Worm (Caenorhabditis elegans) whole organism, young adult: ENCODE data around the gene T04F8.8.

Experiments
- B0019.2 ChIP-seq: fragments of 200-800 bp; sonication (Bioruptor generic); conservative IDR thresholded peaks from 2 replicates; pipeline ENCODE4 v1.3.6; 2022; ENCODE audit warnings: missing genetic modification reagents, missing genetic modification characterization, missing compliant biosample characterization
- B0035.1 ChIP-seq: sonication (generic microtip); optimal IDR thresholded peaks from 2 replicates; lab custom pipeline; 2016; ENCODE audit warnings: missing genetic modification characterization, mild to moderate bottlenecking, missing compliant biosample characterization, missing genotype, missing genetic modification reagents
- B0261.1 ChIP-seq: sonication (generic microtip); optimal IDR thresholded peaks from 2 replicates; lab custom pipeline; 2016; ENCODE audit warnings: mild to moderate bottlenecking, missing genetic modification characterization, moderate library complexity, missing compliant biosample characterization
- D2030.7 ChIP-seq: fragments of 200-800 bp; sonication (Bioruptor generic); IDR thresholded peaks from 2 replicates; pipeline ENCODE4 v1.3.6; 2022; ENCODE audit warnings: missing genetic modification reagents, missing genetic modification characterization, missing compliant biosample characterization
- F10E7.11 ChIP-seq: sonication (generic microtip); optimal IDR thresholded peaks from 2 replicates; lab custom pipeline; 2017; ENCODE audit warnings: mild to moderate bottlenecking, missing genetic modification characterization, moderate library complexity, missing compliant biosample characterization
- F22D6.2 ChIP-seq: sonication (generic microtip); optimal IDR thresholded peaks from 2 replicates; lab custom pipeline; 2016; ENCODE audit warnings: mild to moderate bottlenecking, missing genetic modification characterization, missing compliant biosample characterization
- F37B4.10 ChIP-seq: fragments of 200-800 bp; sonication (Bioruptor generic); IDR thresholded peaks from 2 replicates; pipeline ENCODE4 v1.3.6; 2022; ENCODE audit warnings: missing genetic modification characterization, missing compliant biosample characterization
- F52B5.7 ChIP-seq: sonication (generic microtip); optimal IDR thresholded peaks from 2 replicates; lab custom pipeline; 2016; ENCODE audit warnings: mild to moderate bottlenecking, missing genetic modification characterization, missing compliant biosample characterization
- F57A8.1 ChIP-seq: fragments of 200-800 bp; sonication (Bioruptor generic); optimal IDR thresholded peaks from 2 replicates; lab custom pipeline; 2018; ENCODE audit warnings: mild to moderate bottlenecking, missing genetic modification characterization, moderate library complexity, missing compliant biosample characterization
- K12H6.12 ChIP-seq: fragments of 200-800 bp; sonication (Bioruptor generic); optimal IDR thresholded peaks from 2 replicates; lab custom pipeline; 2018; ENCODE audit warnings: mild to moderate bottlenecking, missing genetic modification characterization, missing compliant biosample characterization
- Y53G8AR.9 ChIP-seq: fragments of 200-800 bp; sonication (Bioruptor generic); conservative IDR thresholded peaks from 2 replicates; pipeline ENCODE4 v1.3.6; 2022; ENCODE audit warnings: missing genetic modification reagents, missing genetic modification characterization, missing compliant biosample characterization
- Y56A3A.18 ChIP-seq: fragments of 200-800 bp; sonication (Bioruptor generic); IDR thresholded peaks from 2 replicates; pipeline ENCODE4 v1.3.6; 2022; ENCODE audit warnings: missing genetic modification reagents, missing genetic modification characterization, missing compliant biosample characterization
- Y67H2A.10 ChIP-seq: fragments of 200-800 bp; sonication (Bioruptor generic); conservative IDR thresholded peaks from 2 replicates; pipeline ENCODE4 v1.3.6; 2022; ENCODE audit warnings: missing genetic modification reagents, missing genetic modification characterization, missing compliant biosample characterization
- Y79H2A.3 ChIP-seq: fragments of 200-800 bp; sonication (Bioruptor generic); conservative IDR thresholded peaks from 2 replicates; pipeline ENCODE4 v1.3.6; 2022; ENCODE audit warnings: missing genetic modification reagents, missing genetic modification characterization, missing compliant biosample characterization
- Y95B8A.8 ChIP-seq: fragments of 200-800 bp; sonication (Bioruptor generic); IDR thresholded peaks from 2 replicates; pipeline ENCODE4 v1.3.6; 2022; ENCODE audit warnings: missing genetic modification reagents, missing genetic modification characterization, missing compliant biosample characterization
- akir-1 ChIP-seq: fragments of 200-800 bp; sonication (Bioruptor generic); optimal IDR thresholded peaks from 2 replicates; lab custom pipeline; 2018; ENCODE audit warnings: mild to moderate bottlenecking, missing genetic modification characterization, moderate library complexity, missing compliant biosample characterization
- atf-7 ChIP-seq: sonication (generic microtip); optimal IDR thresholded peaks from 2 replicates; lab custom pipeline; 2017; ENCODE audit warnings: mild to moderate bottlenecking, missing genetic modification characterization, missing compliant biosample characterization
- attf-5 ChIP-seq: fragments of 200-800 bp; sonication (Bioruptor generic); optimal IDR thresholded peaks from 2 replicates; lab custom pipeline; 2018; ENCODE audit warnings: mild to moderate bottlenecking, missing genetic modification characterization, missing compliant biosample characterization
- cebp-1 ChIP-seq, 2 experiments: fragments of 200-800 bp in 1 of 2; sonication (Bioruptor generic) in 1 of 2; sonication (generic microtip) in 1 of 2; IDR thresholded peaks in 1 of 2; optimal IDR thresholded peaks in 1 of 2; 2 replicates each; pipeline versions ENCODE4 v1.3.6 to Lab custom; 2017 to 2022; ENCODE audit warnings: missing compliant biosample characterization in 2 of 2, missing genetic modification characterization in 2 of 2, mild to moderate bottlenecking in 1 of 2, missing genetic modification reagents in 1 of 2, moderate library complexity in 1 of 2
- cebp-2 ChIP-seq: fragments of 200-800 bp; sonication (Bioruptor generic); IDR thresholded peaks from 2 replicates; pipeline ENCODE4 v1.3.6; 2022; ENCODE audit warnings: missing genetic modification characterization, missing compliant biosample characterization
- ceh-58 ChIP-seq: fragments of 200-800 bp; sonication (Bioruptor generic); IDR thresholded peaks from 2 replicates; pipeline ENCODE4 v1.3.6; 2022; ENCODE audit warnings: missing genetic modification characterization, missing compliant biosample characterization
- ceh-79 ChIP-seq: sonication (generic microtip); optimal IDR thresholded peaks from 2 replicates; lab custom pipeline; 2017; ENCODE audit warnings: mild to moderate bottlenecking, missing genetic modification characterization, missing compliant biosample characterization
- chd-7 ChIP-seq: sonication (generic microtip); optimal IDR thresholded peaks from 2 replicates; lab custom pipeline; 2016; ENCODE audit warnings: mild to moderate bottlenecking, missing genetic modification characterization, moderate library complexity, missing compliant biosample characterization
- egl-18 ChIP-seq: fragments of 200-800 bp; sonication (Bioruptor generic); IDR thresholded peaks from 2 replicates; pipeline ENCODE4 v1.3.6; 2022; ENCODE audit warnings: missing genetic modification reagents, missing genetic modification characterization, missing compliant biosample characterization
- egrh-3 ChIP-seq: fragments of 200-800 bp; sonication (Bioruptor generic); IDR thresholded peaks from 2 replicates; pipeline ENCODE4 v1.3.6; 2022; ENCODE audit warnings: missing genetic modification reagents, missing genetic modification characterization, missing compliant biosample characterization
- fkh-3 ChIP-seq: sonication (generic microtip); optimal IDR thresholded peaks from 2 replicates; lab custom pipeline; 2016; ENCODE audit warnings: mild to moderate bottlenecking, missing genetic modification characterization, missing compliant biosample characterization
- him-1 ChIP-seq: sonication (generic microtip); optimal IDR thresholded peaks from 2 replicates; lab custom pipeline; 2016; ENCODE audit warnings: missing genotype, missing genetic modification reagents, missing genetic modification characterization, missing compliant biosample characterization
- lag-1 ChIP-seq: fragments of 200-800 bp; sonication (Bioruptor generic); IDR thresholded peaks from 2 replicates; pipeline ENCODE4 v1.3.6; 2022; ENCODE audit warnings: missing genetic modification reagents, missing genetic modification characterization, missing compliant biosample characterization
- lin-26 ChIP-seq: fragments of 200-800 bp; sonication (Bioruptor generic); IDR thresholded peaks from 2 replicates; pipeline ENCODE4 v1.3.6; 2022; ENCODE audit warnings: missing genetic modification reagents, missing genetic modification characterization, missing compliant biosample characterization
- lin-35 ChIP-seq, 3 experiments: fragments of 150-350 bp in 2 of 3; sonication (generic microtip) in 1 of 3; optimal IDR thresholded peaks; 2 replicates each; lab custom pipeline; 2014 to 2018; ENCODE audit warnings: missing biosample characterization in 3 of 3, missing genetic modification characterization in 3 of 3, missing genetic modification reagents in 3 of 3
- lin-40 ChIP-seq: sonication (generic microtip); optimal IDR thresholded peaks from 2 replicates; lab custom pipeline; 2016; ENCODE audit warnings: missing genetic modification characterization, mild to moderate bottlenecking, missing compliant biosample characterization, missing genotype, missing genetic modification reagents
- lin-54 ChIP-seq: fragments of 200-800 bp; sonication (Bioruptor generic); optimal IDR thresholded peaks from 2 replicates; lab custom pipeline; 2018; ENCODE audit warnings: mild to moderate bottlenecking, missing genetic modification characterization, missing compliant biosample characterization
- madf-10 ChIP-seq: sonication (generic microtip); optimal IDR thresholded peaks from 2 replicates; lab custom pipeline; 2016; ENCODE audit warnings: mild to moderate bottlenecking, missing genetic modification characterization, missing compliant biosample characterization
- madf-6 ChIP-seq: fragments of 200-800 bp; sonication (Bioruptor generic); IDR thresholded peaks from 2 replicates; pipeline ENCODE4 v1.3.6; 2022; ENCODE audit warnings: missing genetic modification reagents, missing genetic modification characterization, missing compliant biosample characterization
- mcd-1 ChIP-seq: fragments of 200-800 bp; sonication (Bioruptor generic); IDR thresholded peaks from 2 replicates; pipeline ENCODE4 v1.3.6; 2022; ENCODE audit warnings: missing genetic modification reagents, missing genetic modification characterization, missing compliant biosample characterization
- mes-4 ChIP-seq: sonication (generic microtip); optimal IDR thresholded peaks from 2 replicates; lab custom pipeline; 2016; ENCODE audit warnings: missing genotype, missing genetic modification characterization, missing compliant biosample characterization
- nhr-90 ChIP-seq: sonication (generic microtip); optimal IDR thresholded peaks from 2 replicates; lab custom pipeline; 2016; ENCODE audit warnings: missing genotype, mild to moderate bottlenecking, missing genetic modification characterization, missing compliant biosample characterization
- repo-1 ChIP-seq: sonication (generic microtip); optimal IDR thresholded peaks from 2 replicates; lab custom pipeline; 2017; ENCODE audit warnings: mild to moderate bottlenecking, missing genetic modification characterization, missing compliant biosample characterization
- sea-2 ChIP-seq: fragments of 200-800 bp; sonication (Bioruptor generic); IDR thresholded peaks from 2 replicates; pipeline ENCODE4 v1.3.6; 2022; ENCODE audit warnings: missing genetic modification characterization, missing compliant biosample characterization
- snpc-3.4 ChIP-seq: sonication (generic microtip); optimal IDR thresholded peaks from 2 replicates; lab custom pipeline; 2017; ENCODE audit warnings: missing genetic modification characterization, mild to moderate bottlenecking, missing compliant biosample characterization, antibody characterized with exemption, moderate library complexity, missing genotype, missing genetic modification reagents
- tbx-9 ChIP-seq: sonication (generic microtip); optimal IDR thresholded peaks from 2 replicates; lab custom pipeline; 2016; ENCODE audit warnings: borderline replicate concordance, missing genetic modification characterization, inconsistent platforms, missing compliant biosample characterization
- xnd-1 ChIP-seq: sonication (generic microtip); optimal IDR thresholded peaks from 2 replicates; lab custom pipeline; 2016; ENCODE audit warnings: missing genotype, missing genetic modification reagents, missing genetic modification characterization, missing compliant biosample characterization
- zfh-2 ChIP-seq: fragments of 200-800 bp; sonication (Bioruptor generic); conservative IDR thresholded peaks from 2 replicates; pipeline ENCODE4 v1.3.6; 2022; ENCODE audit warnings: missing genetic modification reagents, missing genetic modification characterization, missing compliant biosample characterization
- zim-3 ChIP-seq: sonication (generic microtip); optimal IDR thresholded peaks from 2 replicates; lab custom pipeline; 2017; ENCODE audit warnings: mild to moderate bottlenecking, missing genetic modification characterization, moderate library complexity, missing compliant biosample characterization
- ztf-18 ChIP-seq: sonication (generic microtip); optimal IDR thresholded peaks from 2 replicates; lab custom pipeline; 2016; ENCODE audit warnings: missing genotype, mild to moderate bottlenecking, missing genetic modification characterization, missing compliant biosample characterization
- ztf-25 ChIP-seq: fragments of 200-800 bp; sonication (Bioruptor generic); IDR thresholded peaks from 2 replicates; pipeline ENCODE4 v1.3.6; 2022; ENCODE audit warnings: missing genetic modification reagents, missing genetic modification characterization, missing compliant biosample characterization
- ztf-26 ChIP-seq: sonication (generic microtip); optimal IDR thresholded peaks from 2 replicates; lab custom pipeline; 2017; ENCODE audit warnings: missing genetic modification characterization, missing compliant biosample characterization

Gene T04F8.8

DNA sequence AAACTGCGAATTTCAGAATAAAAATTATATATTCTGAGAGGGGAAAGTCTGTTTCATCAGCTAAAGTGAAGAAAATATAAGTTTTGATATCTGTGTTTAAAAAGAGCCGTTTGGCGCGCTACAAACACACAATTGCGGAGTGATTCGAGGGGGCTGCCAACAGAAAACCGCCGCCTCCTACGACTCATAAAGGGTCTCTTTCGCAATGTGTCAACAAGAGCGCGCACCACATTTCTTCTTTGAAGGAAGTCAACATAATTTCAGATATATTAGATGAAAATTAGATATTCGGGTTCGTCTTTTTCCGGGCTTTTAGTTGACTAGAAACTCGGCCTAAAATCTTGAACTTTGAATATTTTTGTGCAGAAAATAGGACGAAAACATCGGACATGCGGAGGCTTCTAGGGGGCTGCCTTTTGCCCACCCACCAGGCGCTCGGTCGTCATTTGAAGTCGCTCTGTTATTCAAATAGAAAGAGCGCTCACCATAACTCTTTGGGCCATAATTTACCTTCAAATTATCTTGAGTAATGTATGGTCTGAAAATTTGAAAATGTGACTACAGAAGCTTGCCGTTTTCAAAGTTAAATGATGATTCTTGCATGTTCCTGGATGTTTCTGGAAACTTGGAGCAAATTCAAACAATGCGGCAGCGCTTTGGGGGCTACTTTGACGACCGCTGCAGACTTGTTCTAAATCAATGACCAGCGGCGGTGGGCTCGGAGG, 41.3 kb upstream of the T04F8.8 start (continued):
- TF ChIP-seq atf-7: peak; percentile 98
- no peak for TF ChIP-seq akir-1 (GFP tag; lab: Kevin White, UChicago)
- TF ChIP-seq egrh-3 (GFP tag; lab: Robert Waterston, UW): peak; percentile 80
- TF ChIP-seq egl-18 (GFP tag; lab: Robert Waterston, UW): 0 out of 2 replicates have a peak, but pooled peaks have one; percentile 72
- peak; percentile 75 for TF ChIP-seq lin-54
- TF ChIP-seq F22D6.2 (tag; lab: Kevin White, UChicago): peak; percentile 89
- TF ChIP-seq F10E7.11 (tag; lab: Kevin White, UChicago): peak; percentile 35
- TF ChIP-seq Y95B8A.8 (GFP tag; lab: Robert Waterston, UW): peak; percentile 59
- TF ChIP-seq lin-26: peak; percentile 90
- peak; percentile 90 for TF ChIP-seq madf-10 (tag; lab: Kevin White, UChicago)
- TF ChIP-seq K12H6.12: peak; percentile 99
- no peak for TF ChIP-seq lag-1 (GFP tag; lab: Robert Waterston, UW)
- no peak for TF ChIP-seq Y56A3A.18 (GFP tag; lab: Robert Waterston, UW)
- peak; percentile 68 for TF ChIP-seq F57A8.1
- peak; percentile 98 for TF ChIP-seq lin-40 (tag; lab: Kevin White, UChicago)
- no peak for TF ChIP-seq cebp-2 (GFP tag; lab: Robert Waterston, UW)
- peak; percentile 77 for TF ChIP-seq mcd-1 (GFP tag; lab: Robert Waterston, UW)
- peak; percentile 99 for TF ChIP-seq ztf-26
- peak; percentile 82 for TF ChIP-seq F52B5.7 (tag; lab: Kevin White, UChicago)
- no peak for TF ChIP-seq tbx-9 (tag; lab: Kevin White, UChicago)
- peak; percentile 48 for TF ChIP-seq B0261.1
- no peak for TF ChIP-seq fkh-3 (tag; lab: Kevin White, UChicago)
- TF ChIP-seq ztf-25 (GFP tag; lab: Robert Waterston, UW): peak; percentile 58; the same call in 1 of the 2 replicates
- peak; percentile 70 for TF ChIP-seq ztf-18 (tag; lab: Kevin White, UChicago)
- TF ChIP-seq sea-2 (GFP tag; lab: Robert Waterston, UW): peak; percentile 92
- TF ChIP-seq ceh-58 (GFP tag; lab: Robert Waterston, UW): no peak
- peak; percentile 97 for TF ChIP-seq nhr-90 (tag; lab: Kevin White, UChicago)
- TF ChIP-seq mes-4 (tag; lab: Kevin White, UChicago): no peak
- no peak for TF ChIP-seq B0019.2
- TF ChIP-seq Y67H2A.10 (GFP tag; lab: Robert Waterston, UW): peak; percentile 78; the same call in 1 of the 2 replicates
- TF ChIP-seq F37B4.10 (GFP tag; lab: Robert Waterston, UW): 0 out of 2 replicates have a peak, but pooled peaks have one; percentile 35
- TF ChIP-seq xnd-1: no peak
- peak; percentile 97 for TF ChIP-seq chd-7 (tag; lab: Kevin White, UChicago)
- TF ChIP-seq attf-5 (GFP tag; lab: Kevin White, UChicago): peak; percentile 96
- peak; percentile 61 for TF ChIP-seq ceh-79
- peak; percentile 89; the same call in 1 of the 2 replicates for TF ChIP-seq Y53G8AR.9 (GFP tag; lab: Robert Waterston, UW)
- no peak for TF ChIP-seq him-1 (tag; lab: Kevin White, UChicago)
- peak in 2 of 3 experiments; percentile 62 to 75 for TF ChIP-seq lin-35 (GFP tag; optimal IDR thresholded peaks at IDR 0.05; lab: Kevin White, UChicago)
- TF ChIP-seq repo-1 (tag; lab: Kevin White, UChicago): peak; percentile 95
- TF ChIP-seq Y79H2A.3 (GFP tag; lab: Robert Waterston, UW): no peak
- no peak for TF ChIP-seq snpc-3.4
- no peak for TF ChIP-seq D2030.7
- peak; percentile 92 for TF ChIP-seq B0035.1 (tag; lab: Kevin White, UChicago)
- no peak for TF ChIP-seq madf-6 (GFP tag; lab: Robert Waterston, UW)
- peak; percentile 81 for TF ChIP-seq zfh-2
- peak; percentile 100 for TF ChIP-seq cebp-1 (GFP tag; IDR thresholded peaks at IDR 0.05; lab: Robert Waterston, UW)
- peak; percentile 100 for TF ChIP-seq cebp-1 (tag; optimal IDR thresholded peaks at IDR 0.05; lab: Kevin White, UChicago)
- TF ChIP-seq zim-3: no peak
